Fruit fly (Drosophila melanogaster): Measurements from ENCODE around the gene CG34324.

The CG34324 gene

dm6 chrX:13412941-13413613 is 44.4 kb downstream of the CG34324 start, which contains the start of the genes CG1998 and Set2 (continued):
- TF ChIP-seq CG8944 (GFP tag; optimal IDR thresholded peaks at IDR 0.05) = no peak
- TF ChIP-seq B-H1 (GFP tag; IDR thresholded peaks at IDR 0.05) = no peak
- TF ChIP-seq Dek (tag; optimal IDR thresholded peaks at IDR 0.05) = peak; percentile 21
- no peak; the same call in 1 of the 2 replicates for TF ChIP-seq Adf1 (GFP tag; IDR thresholded peaks at IDR 0.05)
- no peak for TF ChIP-seq chif (GFP tag; optimal IDR thresholded peaks at IDR 0.05)
- TF ChIP-seq dysf (GFP tag; IDR thresholded peaks at IDR 0.05) = 0 out of 3 replicates have a peak, but pooled peaks have one; percentile 21
- TF ChIP-seq Meics (GFP tag; optimal IDR thresholded peaks at IDR 0.05) = no peak
- TF ChIP-seq Stat92E (GFP tag; optimal IDR thresholded peaks at IDR 0.05) = peak in 1 of 3 experiments; percentile 30
- TF ChIP-seq run (tag; optimal IDR thresholded peaks at IDR 0.05) = no peak
- TF ChIP-seq kah (GFP tag; optimal IDR thresholded peaks at IDR 0.05) = no peak
- TF ChIP-seq nerfin-2 (GFP tag; IDR thresholded peaks at IDR 0.05; ENCODE audit: partially characterized antibody) = no peak
- TF ChIP-seq Hr51 (GFP tag; optimal IDR thresholded peaks at IDR 0.05) = no peak
- no peak for TF ChIP-seq TFAM (GFP tag; optimal IDR thresholded peaks at IDR 0.05)
- no peak for TF ChIP-seq CG43689 (GFP tag; IDR thresholded peaks at IDR 0.05)
- TF ChIP-seq Mrtf (GFP tag; IDR thresholded peaks at IDR 0.05) = no peak
- peak; percentile 57 for TF ChIP-seq CoRest (tag; optimal IDR thresholded peaks at IDR 0.05)
- no peak for TF ChIP-seq CG12299 (tag; optimal IDR thresholded peaks at IDR 0.05)
- no peak for TF ChIP-seq Taf1 (GFP tag; IDR thresholded peaks at IDR 0.05)
- TF ChIP-seq CG13894 (tag; optimal IDR thresholded peaks at IDR 0.05) = peak; percentile 51
- peak; percentile 98 for TF ChIP-seq pzg (GFP tag; optimal IDR thresholded peaks at IDR 0.05)
- TF ChIP-seq Asciz (GFP tag; optimal IDR thresholded peaks at IDR 0.05) = no peak
- TF ChIP-seq CG17612 (GFP tag; IDR thresholded peaks at IDR 0.05) = no peak
- no peak for TF ChIP-seq B-H2 (GFP tag; optimal IDR thresholded peaks at IDR 0.05)
- TF ChIP-seq Hsf (GFP tag; optimal IDR thresholded peaks at IDR 0.05) = peak; percentile 11
- no peak for TF ChIP-seq CG31224 (GFP tag; IDR thresholded peaks at IDR 0.05)
- peak; percentile 57 for TF ChIP-seq CG13624 (GFP tag; optimal IDR thresholded peaks at IDR 0.05)
- TF ChIP-seq cg (GFP tag; optimal IDR thresholded peaks at IDR 0.05) = peak; percentile 84
- peak; percentile 26 for TF ChIP-seq Antp (GFP tag; optimal IDR thresholded peaks at IDR 0.05)
- TF ChIP-seq chinmo (GFP tag; IDR thresholded peaks at IDR 0.05; ENCODE audit: partially characterized antibody) = peak; percentile 96
- TF ChIP-seq YL-1 (GFP tag; optimal IDR thresholded peaks at IDR 0.05) = peak; percentile 83
- TF ChIP-seq CG9215 (GFP tag; IDR thresholded peaks at IDR 0.05) = peak; percentile 85
- TF ChIP-seq Hr78 (GFP tag; optimal IDR thresholded peaks at IDR 0.05) = no peak
- no peak for TF ChIP-seq Dip3 (GFP tag; optimal IDR thresholded peaks at IDR 0.05)
- no peak for TF ChIP-seq Chrac-16 (GFP tag; optimal IDR thresholded peaks at IDR 0.05)
- TF ChIP-seq CG16779 (GFP tag; IDR thresholded peaks at IDR 0.05) = no peak
- no peak for TF ChIP-seq disco-r (GFP tag; optimal IDR thresholded peaks at IDR 0.05)
- TF ChIP-seq CG12744 (GFP tag; optimal IDR thresholded peaks at IDR 0.05) = no peak
- no peak for TF ChIP-seq Oli (tag; optimal IDR thresholded peaks at IDR 0.05)
- TF ChIP-seq CG5953 (GFP tag; IDR thresholded peaks at IDR 0.05) = no peak
- TF ChIP-seq ewg (GFP tag; optimal IDR thresholded peaks at IDR 0.05) = peak; percentile 51
- peak; percentile 93 for TF ChIP-seq ftz-f1 (GFP tag; optimal IDR thresholded peaks at IDR 0.05)
- TF ChIP-seq dmrt11E (tag; optimal IDR thresholded peaks at IDR 0.05) = no peak
- no peak for TF ChIP-seq Vsx1 (GFP tag; optimal IDR thresholded peaks at IDR 0.05)
- TF ChIP-seq CG2120 (GFP tag; optimal IDR thresholded peaks at IDR 0.05) = peak; percentile 56
- TF ChIP-seq lab (GFP tag; optimal IDR thresholded peaks at IDR 0.05) = no peak
- TF ChIP-seq hth (optimal IDR thresholded peaks at IDR 0.05) = no peak
- TF ChIP-seq ham (GFP tag; IDR thresholded peaks at IDR 0.05) = no peak
- no peak for TF ChIP-seq CG2202 (tag; optimal IDR thresholded peaks at IDR 0.05)
- no peak for TF ChIP-seq CG18011 (GFP tag; optimal IDR thresholded peaks at IDR 0.05)
- TF ChIP-seq wdn (GFP tag; IDR thresholded peaks at IDR 0.05) = no peak

Measured in whole organism, embryonic.